Fruit fly (Drosophila melanogaster): Measurements from ENCODE around the gene CG5412.

CG5412 gene

dm6 chr3R:20621805-20622286 lies 45.0 kb downstream of the CG5412 start, which contains the start of gene H (continued):
- peak; percentile 29 for TF ChIP-seq Dp (GFP tag; optimal IDR thresholded peaks at IDR 0.05)
- TF ChIP-seq Tbp (GFP tag; optimal IDR thresholded peaks at IDR 0.05): no peak
- no peak for TF ChIP-seq CG5180 (GFP tag; optimal IDR thresholded peaks at IDR 0.05)
- no peak for TF ChIP-seq CG4282 (GFP tag; optimal IDR thresholded peaks at IDR 0.05)
- TF ChIP-seq Ssrp (tag; optimal IDR thresholded peaks at IDR 0.05): no peak
- TF ChIP-seq grau (tag; optimal IDR thresholded peaks at IDR 0.05): no peak
- no peak for TF ChIP-seq HLHmδ (GFP tag; optimal IDR thresholded peaks at IDR 0.05)
- TF ChIP-seq CG43689 (GFP tag; IDR thresholded peaks at IDR 0.05): no peak
- no peak for TF ChIP-seq CG12391 (tag; optimal IDR thresholded peaks at IDR 0.05)
- TF ChIP-seq CG13287 (GFP tag; IDR thresholded peaks at IDR 0.05; ENCODE audit: partially characterized antibody): 0 out of 2 replicates have a peak, but pooled peaks have one; percentile 20
- no peak for TF ChIP-seq Nf-YB (GFP tag; optimal IDR thresholded peaks at IDR 0.05)
- TF ChIP-seq Adf1 (GFP tag; IDR thresholded peaks at IDR 0.05): no peak
- TF ChIP-seq CG8924 (tag; optimal IDR thresholded peaks at IDR 0.05): peak; percentile 20
- TF ChIP-seq sima (GFP tag; optimal IDR thresholded peaks at IDR 0.05): no peak
- no peak for TF ChIP-seq eyg (GFP tag; optimal IDR thresholded peaks at IDR 0.05)
- TF ChIP-seq slou (GFP tag; optimal IDR thresholded peaks at IDR 0.05): no peak
- no peak for TF ChIP-seq CG4424 (GFP tag; optimal IDR thresholded peaks at IDR 0.05)
- no peak; the same call in 1 of the 2 replicates for TF ChIP-seq bbx (GFP tag; IDR thresholded peaks at IDR 0.05; ENCODE audit: partially characterized antibody)
- no peak for TF ChIP-seq CG31365 (tag; optimal IDR thresholded peaks at IDR 0.05)
- TF ChIP-seq CG10979 (tag; optimal IDR thresholded peaks at IDR 0.05): no peak
- TF ChIP-seq CG15269 (tag; optimal IDR thresholded peaks at IDR 0.05): no peak
- TF ChIP-seq CG6654 (GFP tag; optimal IDR thresholded peaks at IDR 0.05): no peak
- TF ChIP-seq Atf6 (GFP tag; IDR thresholded peaks at IDR 0.05): no peak
- no peak for TF ChIP-seq tap (tag; optimal IDR thresholded peaks at IDR 0.05)
- TF ChIP-seq Sin3A (optimal IDR thresholded peaks at IDR 0.05): peak; percentile 20
- TF ChIP-seq HHEX (GFP tag; optimal IDR thresholded peaks at IDR 0.05): no peak
- TF ChIP-seq CG16779 (GFP tag; IDR thresholded peaks at IDR 0.05): no peak
- no peak for TF ChIP-seq mam (GFP tag; optimal IDR thresholded peaks at IDR 0.05)
- TF ChIP-seq trem (tag; optimal IDR thresholded peaks at IDR 0.05): peak; percentile 45
- TF ChIP-seq Bgb (GFP tag; IDR thresholded peaks at IDR 0.05; ENCODE audit: partially characterized antibody): peak; percentile 41; the same call in 1 of the 2 replicates
- TF ChIP-seq zfh1 (GFP tag; IDR thresholded peaks at IDR 0.05): no peak
- TF ChIP-seq Six4 (GFP tag; optimal IDR thresholded peaks at IDR 0.05): no peak
- no peak for TF ChIP-seq ash1 (GFP tag; optimal IDR thresholded peaks at IDR 0.05)
- no peak for TF ChIP-seq ttk (GFP tag; IDR thresholded peaks at IDR 0.05)
- TF ChIP-seq phol (tag; optimal IDR thresholded peaks at IDR 0.05): peak; percentile 29
- TF ChIP-seq hbn (GFP tag; IDR thresholded peaks at IDR 0.05; ENCODE audit: partially characterized antibody): no peak
- TF ChIP-seq CG10267 (tag; optimal IDR thresholded peaks at IDR 0.05): peak; percentile 1
- TF ChIP-seq cg (GFP tag; optimal IDR thresholded peaks at IDR 0.05): no peak
- TF ChIP-seq tup (GFP tag; optimal IDR thresholded peaks at IDR 0.05): no peak
- no peak for TF ChIP-seq CG9876 (GFP tag; optimal IDR thresholded peaks at IDR 0.05)
- no peak for TF ChIP-seq E2f1 (GFP tag; IDR thresholded peaks at IDR 0.05)
- TF ChIP-seq CG11093 (GFP tag; IDR thresholded peaks at IDR 0.05): no peak
- TF ChIP-seq scrt (GFP tag; optimal IDR thresholded peaks at IDR 0.05): no peak
- no peak for TF ChIP-seq tio (GFP tag; optimal IDR thresholded peaks at IDR 0.05)
- TF ChIP-seq sqz (GFP tag; optimal IDR thresholded peaks at IDR 0.05): no peak
- no peak for TF ChIP-seq CG6254 (GFP tag; optimal IDR thresholded peaks at IDR 0.05)
- TF ChIP-seq CG2120 (GFP tag; optimal IDR thresholded peaks at IDR 0.05): no peak
- TF ChIP-seq nau (GFP tag; optimal IDR thresholded peaks at IDR 0.05): no peak
- TF ChIP-seq CrebB (tag; optimal IDR thresholded peaks at IDR 0.05): no peak
- TF ChIP-seq Vsx1 (GFP tag; optimal IDR thresholded peaks at IDR 0.05): no peak
- TF ChIP-seq dpn (GFP tag; optimal IDR thresholded peaks at IDR 0.05): no peak

All from whole organism, embryonic.